Worm (Caenorhabditis elegans) whole organism, L1 larva: ENCODE results near the gene T19E7.6.
A peak's percentile ranks its signal among the peaks of the same experiment; 100 is the strongest.

Experiments used
- C34B4.2 ChIP-seq: sonication (generic microtip); optimal IDR thresholded peaks from 2 replicates; lab custom pipeline; 2017; ENCODE audit warnings: mild to moderate bottlenecking, missing genetic modification characterization, missing compliant biosample characterization
- F16B12.6 ChIP-seq: fragments of 150-350 bp; optimal IDR thresholded peaks from 2 replicates; lab custom pipeline; 2014; ENCODE audit warnings: missing biosample characterization, missing genetic modification characterization
- Y116A8C.19 ChIP-seq: sonication (generic microtip); optimal IDR thresholded peaks from 2 replicates; lab custom pipeline; 2016; ENCODE audit warnings: missing compliant biosample characterization, missing genetic modification characterization, borderline replicate concordance
- aha-1 ChIP-seq: fragments of 150-350 bp; optimal IDR thresholded peaks from 2 replicates; lab custom pipeline; 2014; ENCODE audit warnings: missing biosample characterization, missing genetic modification characterization
- aly-2 ChIP-seq: fragments of 150-350 bp; optimal IDR thresholded peaks from 2 replicates; lab custom pipeline; 2014; ENCODE audit warnings: missing biosample characterization, missing genetic modification characterization
- ama-1 ChIP-seq: fragments of 150-350 bp; optimal IDR thresholded peaks from 2 replicates; lab custom pipeline; 2014
- ceh-63 ChIP-seq: fragments of 200-800 bp; sonication (Bioruptor generic); optimal IDR thresholded peaks from 2 replicates; lab custom pipeline; 2018; ENCODE audit warnings: mild to moderate bottlenecking, missing genetic modification characterization, missing compliant biosample characterization
- ceh-82 ChIP-seq, 3 experiments: fragments of 150-350 bp in 1 of 3; sonication (generic microtip) in 2 of 3; optimal IDR thresholded peaks; 2 replicates each; lab custom pipeline; 2014 to 2017; ENCODE audit warnings: missing biosample characterization in 3 of 3, missing genetic modification characterization in 3 of 3
- dpl-1 ChIP-seq, 3 experiments: fragments of 150-350 bp in 2 of 3; sonication (generic microtip) in 1 of 3; optimal IDR thresholded peaks; 2 replicates each; lab custom pipeline; 2014 to 2017; ENCODE audit warnings: missing biosample characterization in 3 of 3, missing genetic modification characterization in 3 of 3, missing genetic modification reagents in 3 of 3
- dsc-1 ChIP-seq: sonication (generic microtip); optimal IDR thresholded peaks from 2 replicates; lab custom pipeline; 2016; ENCODE audit warnings: mild to moderate bottlenecking, missing genetic modification characterization, missing compliant biosample characterization
- efl-3 ChIP-seq: fragments of 200-800 bp; sonication (Bioruptor generic); optimal IDR thresholded peaks from 2 replicates; lab custom pipeline; 2018; ENCODE audit warnings: mild to moderate bottlenecking, missing genetic modification characterization, missing compliant biosample characterization
- egl-13 ChIP-seq: sonication (generic microtip); optimal IDR thresholded peaks from 2 replicates; lab custom pipeline; 2016; ENCODE audit warnings: missing genotype, missing genetic modification reagents, missing genetic modification characterization, missing compliant biosample characterization
- egl-27 ChIP-seq, 2 experiments: fragments of 150-350 bp in 1 of 2; sonication (generic microtip); optimal IDR thresholded peaks; 3 replicates each; lab custom pipeline; 2017 to 2018; ENCODE audit warnings: missing biosample characterization in 2 of 2, missing genetic modification characterization in 2 of 2, missing genetic modification reagents in 2 of 2
- ets-5 ChIP-seq: fragments of 200-800 bp; sonication (Bioruptor generic); IDR thresholded peaks from 2 replicates; pipeline ENCODE4 v1.3.6; 2022; ENCODE audit warnings: missing genetic modification characterization, missing compliant biosample characterization
- grh-1 ChIP-seq: fragments of 200-800 bp; sonication (Bioruptor generic); IDR thresholded peaks from 2 replicates; pipeline ENCODE4 v1.3.6; 2022; ENCODE audit warnings: missing genetic modification reagents, missing genetic modification characterization, missing compliant biosample characterization
- hlh-4 ChIP-seq: sonication (generic microtip); optimal IDR thresholded peaks from 2 replicates; lab custom pipeline; 2016; ENCODE audit warnings: mild to moderate bottlenecking, missing genetic modification characterization, missing compliant biosample characterization
- hpl-2 ChIP-seq: fragments of 150-350 bp; optimal IDR thresholded peaks from 2 replicates; lab custom pipeline; 2014; ENCODE audit warnings: missing biosample characterization, missing genetic modification reagents, missing genetic modification characterization
- irx-1 ChIP-seq: sonication (generic microtip); optimal IDR thresholded peaks from 2 replicates; lab custom pipeline; 2016; ENCODE audit warnings: missing genetic modification characterization, missing compliant biosample characterization
- isw-1 ChIP-seq: fragments of 200-800 bp; sonication (Bioruptor generic); IDR thresholded peaks from 2 replicates; pipeline ENCODE4 v1.3.6; 2022; ENCODE audit warnings: missing genetic modification characterization, missing compliant biosample characterization
- jun-1 ChIP-seq: fragments of 150-350 bp; optimal IDR thresholded peaks from 2 replicates; lab custom pipeline; 2014; ENCODE audit warnings: missing biosample characterization, missing genetic modification reagents, missing genetic modification characterization
- lin-13 ChIP-seq: fragments of 150-350 bp; optimal IDR thresholded peaks from 2 replicates; lab custom pipeline; 2014; ENCODE audit warnings: missing biosample characterization, missing genetic modification reagents, missing genetic modification characterization
- lin-15B ChIP-seq: fragments of 150-350 bp; sonication (generic microtip); optimal IDR thresholded peaks from 3 replicates; lab custom pipeline; 2014; ENCODE audit warnings: missing biosample characterization, missing genetic modification characterization
- lin-35 ChIP-seq, 2 experiments: fragments of 150-350 bp; optimal IDR thresholded peaks; 2 replicates each; lab custom pipeline; 2014; ENCODE audit warnings: missing biosample characterization in 2 of 2, missing genetic modification characterization in 2 of 2, missing genetic modification reagents in 2 of 2
- lin-39 ChIP-seq: fragments of 150-350 bp; optimal IDR thresholded peaks from 2 replicates; lab custom pipeline; 2014; ENCODE audit warnings: missing biosample characterization, missing genetic modification reagents, missing genetic modification characterization
- lir-3 ChIP-seq: sonication (generic microtip); optimal IDR thresholded peaks from 2 replicates; lab custom pipeline; 2016; ENCODE audit warnings: mild to moderate bottlenecking, missing genetic modification characterization, moderate library complexity, missing compliant biosample characterization; ENCODE audit not compliant: poor library complexity
- lsy-2 ChIP-seq, 2 experiments: fragments of 150-350 bp; optimal IDR thresholded peaks; 2 replicates each; lab custom pipeline; 2014; ENCODE audit warnings: missing biosample characterization in 2 of 2, missing genetic modification characterization in 2 of 2
- mdl-1 ChIP-seq, 2 experiments: fragments of 150-350 bp; optimal IDR thresholded peaks; 2 replicates each; lab custom pipeline; 2014 to 2017; ENCODE audit warnings: missing biosample characterization in 2 of 2, missing genetic modification characterization in 2 of 2, inconsistent platforms in 1 of 2
- mef-2 ChIP-seq: fragments of 150-350 bp; optimal IDR thresholded peaks from 2 replicates; lab custom pipeline; 2014; ENCODE audit warnings: missing biosample characterization, missing genetic modification characterization
- nhr-11 ChIP-seq: fragments of 150-350 bp; optimal IDR thresholded peaks from 2 replicates; lab custom pipeline; 2014; ENCODE audit warnings: missing biosample characterization, missing genetic modification characterization
- nhr-19 ChIP-seq: fragments of 200-800 bp; sonication (Bioruptor generic); conservative IDR thresholded peaks from 2 replicates; pipeline ENCODE4 v1.3.6; 2022; ENCODE audit warnings: missing genetic modification characterization, missing compliant biosample characterization
- nhr-20 ChIP-seq: sonication (generic microtip); optimal IDR thresholded peaks from 2 replicates; lab custom pipeline; 2016; ENCODE audit warnings: mild to moderate bottlenecking, missing genetic modification characterization, missing compliant biosample characterization
- nhr-237 ChIP-seq: fragments of 150-350 bp; optimal IDR thresholded peaks from 2 replicates; lab custom pipeline; 2014; ENCODE audit warnings: missing biosample characterization, missing genetic modification characterization
- nhr-28 ChIP-seq: fragments of 150-350 bp; optimal IDR thresholded peaks from 2 replicates; lab custom pipeline; 2014; ENCODE audit warnings: missing biosample characterization, missing genetic modification characterization
- nhr-71 ChIP-seq: sonication (generic microtip); optimal IDR thresholded peaks from 2 replicates; lab custom pipeline; 2016; ENCODE audit warnings: mild to moderate bottlenecking, missing genetic modification characterization, moderate library complexity, missing compliant biosample characterization
- nhr-76 ChIP-seq: sonication (generic microtip); optimal IDR thresholded peaks from 2 replicates; lab custom pipeline; 2017; ENCODE audit warnings: missing biosample characterization, missing genetic modification characterization
- nhr-77 ChIP-seq: fragments of 150-350 bp; optimal IDR thresholded peaks from 2 replicates; lab custom pipeline; 2014; ENCODE audit warnings: missing biosample characterization, missing genetic modification characterization
- nhr-85 ChIP-seq: sonication (generic microtip); peaks from one replicate; lab custom pipeline; 2016; ENCODE audit warnings: missing genetic modification characterization, inconsistent platforms, missing compliant biosample characterization
- nhr-90 ChIP-seq: sonication (generic microtip); optimal IDR thresholded peaks from 2 replicates; lab custom pipeline; 2016; ENCODE audit warnings: mild to moderate bottlenecking, missing genetic modification characterization, missing compliant biosample characterization; ENCODE audit not compliant: poor library complexity
- pqm-1 ChIP-seq: sonication (generic microtip); optimal IDR thresholded peaks from 3 replicates; lab custom pipeline; 2017; ENCODE audit warnings: missing biosample characterization, missing genetic modification characterization
- rnt-1 ChIP-seq: sonication (generic microtip); optimal IDR thresholded peaks from 2 replicates; lab custom pipeline; 2016; ENCODE audit warnings: mild to moderate bottlenecking, missing genetic modification characterization, moderate library complexity, missing compliant biosample characterization
- snu-23 ChIP-seq: sonication (generic microtip); optimal IDR thresholded peaks from 2 replicates; lab custom pipeline; 2016; ENCODE audit warnings: missing genetic modification characterization, missing compliant biosample characterization
- sox-4 ChIP-seq: sonication (generic microtip); optimal IDR thresholded peaks from 2 replicates; lab custom pipeline; 2016; ENCODE audit warnings: missing genetic modification characterization, missing compliant biosample characterization
- sup-37 ChIP-seq: fragments of 200-800 bp; sonication (Bioruptor generic); optimal IDR thresholded peaks from 2 replicates; lab custom pipeline; 2018; ENCODE audit warnings: mild to moderate bottlenecking, missing genetic modification characterization, missing compliant biosample characterization
- swsn-7 ChIP-seq: sonication (generic microtip); optimal IDR thresholded peaks from 2 replicates; lab custom pipeline; 2016; ENCODE audit warnings: missing genetic modification characterization, missing compliant biosample characterization
- tbx-2 ChIP-seq: sonication (generic microtip); optimal IDR thresholded peaks from 2 replicates; lab custom pipeline; 2016; ENCODE audit warnings: missing genetic modification characterization, missing compliant biosample characterization
- tlp-1 ChIP-seq: fragments of 150-350 bp; optimal IDR thresholded peaks from 2 replicates; lab custom pipeline; 2014; ENCODE audit warnings: missing biosample characterization, missing genetic modification characterization
- unc-30 ChIP-seq: sonication (generic microtip); optimal IDR thresholded peaks from 2 replicates; lab custom pipeline; 2017; ENCODE audit warnings: missing biosample characterization, missing genetic modification characterization
- unc-62 ChIP-seq: fragments of 150-350 bp; optimal IDR thresholded peaks from 2 replicates; lab custom pipeline; 2014; ENCODE audit warnings: missing biosample characterization, missing genetic modification reagents, missing genetic modification characterization
- unc-86 ChIP-seq: sonication (generic microtip); optimal IDR thresholded peaks from 2 replicates; lab custom pipeline; 2016; ENCODE audit warnings: missing genetic modification characterization, missing compliant biosample characterization
- xbp-1 ChIP-seq: sonication (generic microtip); optimal IDR thresholded peaks from 2 replicates; lab custom pipeline; 2016; ENCODE audit warnings: missing genetic modification characterization, missing compliant biosample characterization
- zag-1 ChIP-seq: fragments of 150-350 bp; optimal IDR thresholded peaks from 2 replicates; lab custom pipeline; 2014; ENCODE audit warnings: missing biosample characterization, missing genetic modification characterization
- zip-4 ChIP-seq: fragments of 200-800 bp; sonication (Bioruptor generic); optimal IDR thresholded peaks from 2 replicates; lab custom pipeline; 2018; ENCODE audit warnings: mild to moderate bottlenecking, missing genetic modification characterization, moderate library complexity, missing compliant biosample characterization
- ztf-4 ChIP-seq: fragments of 150-350 bp; optimal IDR thresholded peaks from 2 replicates; lab custom pipeline; 2014; ENCODE audit warnings: missing biosample characterization, missing genetic modification characterization

The T19E7.6 gene

ce11 chrIV:5657126-5657666 lies 12.1 kb downstream of the T19E7.6 start:
- peak; percentile 92 for TF ChIP-seq nhr-77 (tag; lab: Kevin White, UChicago)
- peak; percentile 69 to 79 for TF ChIP-seq lin-35 (GFP tag; optimal IDR thresholded peaks at IDR 0.05; lab: Kevin White, UChicago)
- peak in 1 of 2 experiments; percentile 79 for TF ChIP-seq egl-27 (tag; optimal IDR thresholded peaks at IDR 0.05; lab: Kevin White, UChicago)
- peak; percentile 13 to 71 (median 69) for TF ChIP-seq ceh-82 (tag; optimal IDR thresholded peaks at IDR 0.05; lab: Kevin White, UChicago)
- no peak for TF ChIP-seq hpl-2 (GFP tag; lab: Kevin White, UChicago)
- peak; percentile 95 for TF ChIP-seq nhr-71 (tag; lab: Kevin White, UChicago)
- TF ChIP-seq snu-23: peak; percentile 93
- TF ChIP-seq aha-1 (tag; lab: Kevin White, UChicago): peak; percentile 53
- peak; percentile 71 for TF ChIP-seq xbp-1
- TF ChIP-seq ztf-4 (tag; lab: Kevin White, UChicago): peak; percentile 31
- no peak for TF ChIP-seq aly-2
- no peak for TF ChIP-seq ets-5
- TF ChIP-seq lin-39 (tag; lab: Kevin White, UChicago): no peak
- peak; percentile 44 for TF ChIP-seq dsc-1 (tag; lab: Kevin White, UChicago)
- no peak for TF ChIP-seq unc-30 (tag; lab: Kevin White, UChicago)
- TF ChIP-seq swsn-7: peak; percentile 81
- TF ChIP-seq sup-37: peak; percentile 18
- no peak for TF ChIP-seq mef-2 (tag; lab: Kevin White, UChicago)
- TF ChIP-seq lir-3 (tag; lab: Kevin White, UChicago): peak; percentile 47
- TF ChIP-seq nhr-28 (tag; lab: Kevin White, UChicago): peak; percentile 6
- TF ChIP-seq efl-3: no peak
- peak; percentile 1 for TF ChIP-seq unc-86 (tag; lab: Kevin White, UChicago)
- TF ChIP-seq zip-4 (GFP tag; lab: Kevin White, UChicago): no peak
- peak; percentile 70 for TF ChIP-seq grh-1 (GFP tag; lab: Robert Waterston, UW)
- TF ChIP-seq C34B4.2: no peak
- peak; percentile 78 for TF ChIP-seq jun-1 (tag; lab: Kevin White, UChicago)
- TF ChIP-seq tbx-2: peak; percentile 92
- TF ChIP-seq nhr-11 (tag; lab: Kevin White, UChicago): peak; percentile 67
- TF ChIP-seq nhr-20 (tag; lab: Kevin White, UChicago): peak; percentile 96
- no peak for TF ChIP-seq nhr-76 (tag; lab: Kevin White, UChicago)
- TF ChIP-seq lsy-2 (tag; optimal IDR thresholded peaks at IDR 0.05; lab: Kevin White, UChicago): peak; percentile 73 to 81
- peak; percentile 45 for TF ChIP-seq nhr-237 (tag; lab: Kevin White, UChicago)
- no peak for TF ChIP-seq unc-62 (GFP tag; lab: Kevin White, UChicago)
- peak; percentile 80 for TF ChIP-seq nhr-19 (GFP tag; lab: Robert Waterston, UW)
- peak; percentile 71 for TF ChIP-seq rnt-1
- TF ChIP-seq sox-4: no peak
- TF ChIP-seq pqm-1: no peak
- TF ChIP-seq F16B12.6 (tag; lab: Kevin White, UChicago): no peak
- TF ChIP-seq lin-15B (tag; lab: Kevin White, UChicago): no peak
- no peak for TF ChIP-seq ama-1 (lab: Kevin White, UChicago)
- TF ChIP-seq tlp-1 (tag; lab: Kevin White, UChicago): no peak
- TF ChIP-seq nhr-85 (tag; lab: Kevin White, UChicago): peak; percentile 99
- peak in 1 of 2 experiments; percentile 82 for TF ChIP-seq mdl-1 (tag; optimal IDR thresholded peaks at IDR 0.05; lab: Kevin White, UChicago)
- TF ChIP-seq dpl-1 (GFP tag; optimal IDR thresholded peaks at IDR 0.05; lab: Kevin White, UChicago): peak; percentile 48 to 68 (median 54)
- peak; percentile 70 for TF ChIP-seq lin-13 (GFP tag; lab: Kevin White, UChicago)
- no peak for TF ChIP-seq zag-1 (tag; lab: Kevin White, UChicago)
- TF ChIP-seq Y116A8C.19 (tag; lab: Kevin White, UChicago): no peak
- TF ChIP-seq isw-1 (GFP tag; lab: Robert Waterston, UW): peak; percentile 63
- no peak for TF ChIP-seq hlh-4 (tag; lab: Kevin White, UChicago)
- TF ChIP-seq irx-1 (tag; lab: Kevin White, UChicago): peak; percentile 75
- no peak for TF ChIP-seq egl-13
- TF ChIP-seq nhr-90 (tag; lab: Kevin White, UChicago): peak; percentile 88
- no peak for TF ChIP-seq ceh-63 (GFP tag; lab: Kevin White, UChicago)
